Fruit fly (Drosophila melanogaster): ENCODE measurements around the gene Tep3.
A peak's percentile ranks its signal among the peaks of the same experiment; 100 is the strongest.

The Tep3 gene

DNA sequence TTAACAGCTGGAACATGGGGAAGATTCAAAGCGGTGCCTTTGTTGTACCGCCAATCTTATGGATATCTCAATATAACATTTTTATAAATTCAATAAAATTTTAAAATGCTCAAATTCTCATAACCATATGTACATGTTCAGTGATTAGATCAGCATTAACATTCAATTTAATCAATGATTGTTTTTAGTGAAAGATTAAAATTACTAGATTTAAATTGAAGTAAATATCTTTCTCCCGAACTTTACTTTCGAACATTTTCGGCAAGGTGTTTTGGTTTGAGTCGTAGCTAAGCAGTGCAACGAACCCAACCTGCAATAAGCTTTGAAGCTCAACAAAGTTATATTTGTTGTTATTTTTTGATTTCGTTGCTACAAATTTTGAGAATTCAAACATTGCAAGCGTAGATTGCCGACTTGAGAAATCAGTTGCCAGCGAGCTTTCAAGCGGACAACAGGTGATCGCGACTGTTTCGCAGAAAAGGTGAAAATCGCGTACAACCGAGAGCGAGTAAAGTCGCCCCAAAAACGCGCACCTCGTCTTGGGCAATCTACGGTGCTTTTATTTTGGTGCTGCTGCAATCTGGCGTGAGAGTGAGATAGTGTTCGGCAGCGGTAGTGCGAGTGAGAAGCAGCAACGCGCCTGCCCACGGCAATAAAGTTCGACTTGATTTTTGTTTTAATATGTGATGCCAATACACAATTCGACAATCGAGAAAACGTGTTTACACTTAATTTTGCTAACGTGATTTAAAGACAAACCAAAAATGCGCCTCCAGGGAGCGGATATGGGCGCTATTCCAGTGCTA is at the start of gene Tep3:
Tep3 (plus strand) TSS at position 423 of the 806 bp plus-strand sequence.
- TF ChIP-seq spab (GFP tag; optimal IDR thresholded peaks at IDR 0.05) (no peak), acj6 (GFP tag; optimal IDR thresholded peaks at IDR 0.05) (peak; percentile 63), CG6276 (GFP tag; optimal IDR thresholded peaks at IDR 0.05) (peak; percentile 34), fkh (GFP tag; optimal IDR thresholded peaks at IDR 0.05) (no peak), pdm3 (GFP tag; optimal IDR thresholded peaks at IDR 0.05) (peak; percentile 62), Sox14 (GFP tag; optimal IDR thresholded peaks at IDR 0.05) (peak; percentile 66), fd59A (GFP tag; optimal IDR thresholded peaks at IDR 0.05) (peak; percentile 6), svp (GFP tag) (peak; percentile 74), Sox102F (GFP tag; optimal IDR thresholded peaks at IDR 0.05) (no peak), Met (GFP tag; optimal IDR thresholded peaks at IDR 0.05) (peak; percentile 41), CG31627 (GFP tag; optimal IDR thresholded peaks at IDR 0.05) (peak; percentile 43), CG6854 (GFP tag; optimal IDR thresholded peaks at IDR 0.05) (peak; percentile 85), CG15336 (GFP tag; IDR thresholded peaks at IDR 0.05) (peak; percentile 35; the same call in 1 of the 2 replicates), esn (GFP tag; optimal IDR thresholded peaks at IDR 0.05) (peak; percentile 61), Blimp-1 (GFP tag; optimal IDR thresholded peaks at IDR 0.05) (no peak), topi (GFP tag; optimal IDR thresholded peaks at IDR 0.05) (peak; percentile 53), fd85E (GFP tag; optimal IDR thresholded peaks at IDR 0.05) (no peak), CG1621 (tag; optimal IDR thresholded peaks at IDR 0.05) (no peak), Hr4 (GFP tag; optimal IDR thresholded peaks at IDR 0.05) (peak; percentile 41), Ets21C (GFP tag; optimal IDR thresholded peaks at IDR 0.05) (peak; percentile 46), CG11902 (GFP tag; optimal IDR thresholded peaks at IDR 0.05) (peak; percentile 16), CG32006 (GFP tag; optimal IDR thresholded peaks at IDR 0.05) (peak; percentile 64), cyc (GFP tag; optimal IDR thresholded peaks at IDR 0.05) (peak; percentile 51), CG3919 (GFP tag; optimal IDR thresholded peaks at IDR 0.05) (peak; percentile 65), CG6163 (GFP tag; IDR thresholded peaks at IDR 0.05) (peak; percentile 61; the same call in 2 of the 3 replicates), achi (GFP tag; optimal IDR thresholded peaks at IDR 0.05) (peak; percentile 5), Eip93F (GFP tag; optimal IDR thresholded peaks at IDR 0.05) (no peak), vri (GFP tag; optimal IDR thresholded peaks at IDR 0.05) (no peak), OdsH (GFP tag; optimal IDR thresholded peaks at IDR 0.05) (peak; percentile 16), ss (GFP tag; optimal IDR thresholded peaks at IDR 0.05) (peak in 1 of 2 experiments; percentile 45), Lpt (GFP tag; optimal IDR thresholded peaks at IDR 0.05) (peak; percentile 26), CG6808 (GFP tag; optimal IDR thresholded peaks at IDR 0.05) (peak; percentile 26), CG6792 (GFP tag; optimal IDR thresholded peaks at IDR 0.05) (peak; percentile 49), CG3032 (tag; optimal IDR thresholded peaks at IDR 0.05) (peak; percentile 98), net (GFP tag; optimal IDR thresholded peaks at IDR 0.05) (no peak), CG11762 (GFP tag; optimal IDR thresholded peaks at IDR 0.05; ENCODE audit: insufficient read depth) (no peak), eg (GFP tag; IDR thresholded peaks at IDR 0.05) (peak; percentile 55), CG8632 (GFP tag; optimal IDR thresholded peaks at IDR 0.05) (peak; percentile 55), Eip75B (GFP tag; optimal IDR thresholded peaks at IDR 0.05) (peak; percentile 34), lz (GFP tag; optimal IDR thresholded peaks at IDR 0.05) (peak; percentile 33), CG8119 (GFP tag; IDR thresholded peaks at IDR 0.05) (no peak), CG11294 (GFP tag; IDR thresholded peaks at IDR 0.05) (no peak), Sox15 (GFP tag; optimal IDR thresholded peaks at IDR 0.05) (no peak), Eip78C (GFP tag) (peak; percentile 85), CG9139 (GFP tag; optimal IDR thresholded peaks at IDR 0.05) (peak; percentile 10), Gug (GFP tag; IDR thresholded peaks at IDR 0.05) (no peak), CG34406 (GFP tag; optimal IDR thresholded peaks at IDR 0.05) (peak; percentile 46), CG8319 (GFP tag; optimal IDR thresholded peaks at IDR 0.05) (no peak), Hr38 (GFP tag; optimal IDR thresholded peaks at IDR 0.05) (no peak), Hr39 (GFP tag; optimal IDR thresholded peaks at IDR 0.05) (peak; percentile 48), Smox (GFP tag; optimal IDR thresholded peaks at IDR 0.05) (peak; percentile 53)

All from whole organism, prepupa.